Worm (Caenorhabditis elegans) whole organism, mixed stage, embryonic: Measurements from ENCODE around the gene lido-9.

Experiments used
- lin-13 ChIP-seq: fragments of 150-350 bp; optimal IDR thresholded peaks from 2 replicates; lab custom pipeline; 2014; ENCODE audit warnings: missing biosample characterization, missing genetic modification characterization
- lin-32 ChIP-seq: fragments of 200-800 bp; sonication (Bioruptor generic); optimal IDR thresholded peaks from 2 replicates; lab custom pipeline; 2018; ENCODE audit warnings: mild to moderate bottlenecking, missing genetic modification characterization, missing compliant biosample characterization
- mab-5 ChIP-seq: fragments of 150-350 bp; optimal IDR thresholded peaks from 2 replicates; lab custom pipeline; 2014; ENCODE audit warnings: missing biosample characterization, missing genetic modification characterization
- nhr-76 ChIP-seq: sonication (generic microtip); optimal IDR thresholded peaks from 2 replicates; lab custom pipeline; 2017; ENCODE audit warnings: missing biosample characterization, missing genetic modification characterization
- sptf-1 ChIP-seq: sonication (generic microtip); optimal IDR thresholded peaks from 2 replicates; lab custom pipeline; 2017; ENCODE audit warnings: mild to moderate bottlenecking, missing genetic modification characterization, moderate library complexity, missing compliant biosample characterization
- tbx-8 ChIP-seq: fragments of 200-800 bp; sonication (Bioruptor generic); optimal IDR thresholded peaks from 2 replicates; lab custom pipeline; 2018; ENCODE audit warnings: mild to moderate bottlenecking, missing genetic modification characterization, moderate library complexity, missing compliant biosample characterization
- unc-39 ChIP-seq: fragments of 150-350 bp; optimal IDR thresholded peaks from 2 replicates; lab custom pipeline; 2014; ENCODE audit warnings: missing biosample characterization, missing genetic modification characterization
- unc-62 ChIP-seq: fragments of 150-350 bp; optimal IDR thresholded peaks from 2 replicates; lab custom pipeline; 2014; ENCODE audit warnings: missing biosample characterization, missing genetic modification reagents, missing genetic modification characterization
- ztf-11 ChIP-seq: fragments of 150-350 bp; optimal IDR thresholded peaks from 2 replicates; lab custom pipeline; 2014; ENCODE audit warnings: missing biosample characterization, missing genetic modification characterization

ce11 chrII:2973940-2974402, 26.6 kb upstream of the lido-9 start:
- TF ChIP-seq lin-13 (tag; lab: Kevin White, UChicago) (no peak), unc-62 (peak; percentile 51), ztf-11 (peak; percentile 54), sptf-1 (tag; lab: Kevin White, UChicago) (peak; percentile 69), tbx-8 (no peak), mab-5 (tag; lab: Kevin White, UChicago) (no peak), unc-39 (tag; lab: Kevin White, UChicago) (no peak), nhr-76 (no peak), lin-32 (GFP tag; lab: Kevin White, UChicago) (no peak)
